Worm (Caenorhabditis elegans) whole organism, young adult: ENCODE measurements around the gene C02F5.2.
A peak's percentile ranks its signal among the peaks of the same experiment; 100 is the strongest.

Experiments
- B0261.1 ChIP-seq: sonication (generic microtip); optimal IDR thresholded peaks from 2 replicates; lab custom pipeline; 2016; ENCODE audit warnings: mild to moderate bottlenecking, missing genetic modification characterization, moderate library complexity, missing compliant biosample characterization
- F23B12.7 ChIP-seq: sonication (generic microtip); optimal IDR thresholded peaks from 2 replicates; lab custom pipeline; 2017; ENCODE audit warnings: missing genetic modification characterization, mild to moderate bottlenecking, missing compliant biosample characterization, antibody characterized with exemption, moderate library complexity; ENCODE audit not compliant: insufficient read depth
- F33H1.4 ChIP-seq: fragments of 200-800 bp; sonication (Bioruptor generic); IDR thresholded peaks from 2 replicates; pipeline ENCODE4 v1.3.6; 2022; ENCODE audit warnings: missing genetic modification reagents, missing genetic modification characterization, missing compliant biosample characterization
- F49E8.2 ChIP-seq: sonication (generic microtip); optimal IDR thresholded peaks from 3 replicates; lab custom pipeline; 2017; ENCODE audit warnings: missing genetic modification characterization, mild to moderate bottlenecking, missing compliant biosample characterization, antibody characterized with exemption, moderate library complexity; ENCODE audit not compliant: insufficient read depth
- F57A8.1 ChIP-seq: fragments of 200-800 bp; sonication (Bioruptor generic); optimal IDR thresholded peaks from 2 replicates; lab custom pipeline; 2018; ENCODE audit warnings: mild to moderate bottlenecking, missing genetic modification characterization, moderate library complexity, missing compliant biosample characterization
- F57C9.4 ChIP-seq: sonication (generic microtip); optimal IDR thresholded peaks from 2 replicates; lab custom pipeline; 2017; ENCODE audit warnings: mild to moderate bottlenecking, missing genetic modification characterization, missing compliant biosample characterization
- K11D2.4 ChIP-seq: fragments of 200-800 bp; sonication (Bioruptor generic); IDR thresholded peaks from 2 replicates; pipeline ENCODE4 v1.3.6; 2022; ENCODE audit warnings: missing genetic modification reagents, missing genetic modification characterization, missing compliant biosample characterization
- T07F8.4 ChIP-seq: sonication (generic microtip); optimal IDR thresholded peaks from 2 replicates; lab custom pipeline; 2016; ENCODE audit warnings: mild to moderate bottlenecking, missing genetic modification characterization, moderate library complexity, missing compliant biosample characterization
- T26A5.8 ChIP-seq: sonication (generic microtip); optimal IDR thresholded peaks from 2 replicates; lab custom pipeline; 2016; ENCODE audit warnings: missing genetic modification characterization, missing compliant biosample characterization
- Y53G8AR.9 ChIP-seq: fragments of 200-800 bp; sonication (Bioruptor generic); conservative IDR thresholded peaks from 2 replicates; pipeline ENCODE4 v1.3.6; 2022; ENCODE audit warnings: missing genetic modification reagents, missing genetic modification characterization, missing compliant biosample characterization
- Y56A3A.18 ChIP-seq: fragments of 200-800 bp; sonication (Bioruptor generic); IDR thresholded peaks from 2 replicates; pipeline ENCODE4 v1.3.6; 2022; ENCODE audit warnings: missing genetic modification reagents, missing genetic modification characterization, missing compliant biosample characterization
- Y95B8A.8 ChIP-seq: fragments of 200-800 bp; sonication (Bioruptor generic); IDR thresholded peaks from 2 replicates; pipeline ENCODE4 v1.3.6; 2022; ENCODE audit warnings: missing genetic modification reagents, missing genetic modification characterization, missing compliant biosample characterization
- akir-1 ChIP-seq: fragments of 200-800 bp; sonication (Bioruptor generic); optimal IDR thresholded peaks from 2 replicates; lab custom pipeline; 2018; ENCODE audit warnings: mild to moderate bottlenecking, missing genetic modification characterization, moderate library complexity, missing compliant biosample characterization
- attf-5 ChIP-seq: fragments of 200-800 bp; sonication (Bioruptor generic); optimal IDR thresholded peaks from 2 replicates; lab custom pipeline; 2018; ENCODE audit warnings: mild to moderate bottlenecking, missing genetic modification characterization, missing compliant biosample characterization
- bed-2 ChIP-seq: fragments of 200-800 bp; sonication (Bioruptor generic); IDR thresholded peaks from 2 replicates; pipeline ENCODE4 v1.3.6; 2022; ENCODE audit warnings: missing genetic modification reagents, missing genetic modification characterization, missing compliant biosample characterization
- cebp-1 ChIP-seq, 2 experiments: fragments of 200-800 bp in 1 of 2; sonication (Bioruptor generic) in 1 of 2; sonication (generic microtip) in 1 of 2; IDR thresholded peaks in 1 of 2; optimal IDR thresholded peaks in 1 of 2; 2 replicates each; pipeline versions ENCODE4 v1.3.6 to Lab custom; 2017 to 2022; ENCODE audit warnings: missing compliant biosample characterization in 2 of 2, missing genetic modification characterization in 2 of 2, mild to moderate bottlenecking in 1 of 2, missing genetic modification reagents in 1 of 2, moderate library complexity in 1 of 2
- dox-1 ChIP-seq: fragments of 200-800 bp; sonication (Bioruptor generic); IDR thresholded peaks from 2 replicates; pipeline ENCODE4 v1.3.6; 2022; ENCODE audit warnings: missing genetic modification reagents, missing genetic modification characterization, missing compliant biosample characterization
- egl-44 ChIP-seq: fragments of 200-800 bp; sonication (Bioruptor generic); IDR thresholded peaks from 2 replicates; pipeline ENCODE4 v1.3.6; 2022; ENCODE audit warnings: missing genetic modification reagents, missing genetic modification characterization, missing compliant biosample characterization
- egrh-3 ChIP-seq: fragments of 200-800 bp; sonication (Bioruptor generic); IDR thresholded peaks from 2 replicates; pipeline ENCODE4 v1.3.6; 2022; ENCODE audit warnings: missing genetic modification reagents, missing genetic modification characterization, missing compliant biosample characterization
- hlh-12 ChIP-seq: sonication (generic microtip); optimal IDR thresholded peaks from 2 replicates; lab custom pipeline; 2016; ENCODE audit warnings: missing genetic modification characterization, missing compliant biosample characterization
- hlh-26 ChIP-seq: fragments of 200-800 bp; sonication (Bioruptor generic); conservative IDR thresholded peaks from 2 replicates; pipeline ENCODE4 v1.3.6; 2022; ENCODE audit warnings: missing genetic modification reagents, missing genetic modification characterization, missing compliant biosample characterization
- hmg-20 ChIP-seq: fragments of 200-800 bp; sonication (Bioruptor generic); IDR thresholded peaks from 2 replicates; pipeline ENCODE4 v1.3.6; 2022; ENCODE audit warnings: missing genetic modification reagents, missing genetic modification characterization, missing compliant biosample characterization
- lin-26 ChIP-seq: fragments of 200-800 bp; sonication (Bioruptor generic); IDR thresholded peaks from 2 replicates; pipeline ENCODE4 v1.3.6; 2022; ENCODE audit warnings: missing genetic modification reagents, missing genetic modification characterization, missing compliant biosample characterization
- lin-40 ChIP-seq: sonication (generic microtip); optimal IDR thresholded peaks from 2 replicates; lab custom pipeline; 2016; ENCODE audit warnings: missing genetic modification characterization, mild to moderate bottlenecking, missing compliant biosample characterization, missing genotype, missing genetic modification reagents
- lsy-27 ChIP-seq: sonication (generic microtip); optimal IDR thresholded peaks from 2 replicates; lab custom pipeline; 2017; ENCODE audit warnings: missing genetic modification characterization, mild to moderate bottlenecking, missing compliant biosample characterization, antibody characterized with exemption, missing genotype, borderline replicate concordance; ENCODE audit not compliant: insufficient read depth
- madf-10 ChIP-seq: sonication (generic microtip); optimal IDR thresholded peaks from 2 replicates; lab custom pipeline; 2016; ENCODE audit warnings: mild to moderate bottlenecking, missing genetic modification characterization, missing compliant biosample characterization
- madf-3 ChIP-seq: fragments of 200-800 bp; sonication (Bioruptor generic); IDR thresholded peaks from 2 replicates; pipeline ENCODE4 v1.3.6; 2022; ENCODE audit warnings: missing genetic modification reagents, missing genetic modification characterization, missing compliant biosample characterization
- madf-6 ChIP-seq: fragments of 200-800 bp; sonication (Bioruptor generic); IDR thresholded peaks from 2 replicates; pipeline ENCODE4 v1.3.6; 2022; ENCODE audit warnings: missing genetic modification reagents, missing genetic modification characterization, missing compliant biosample characterization
- nhr-80 ChIP-seq: sonication (generic microtip); optimal IDR thresholded peaks from 2 replicates; lab custom pipeline; 2016; ENCODE audit warnings: missing genetic modification characterization, missing compliant biosample characterization
- rcor-1 ChIP-seq: fragments of 200-800 bp; sonication (Bioruptor generic); IDR thresholded peaks from 2 replicates; pipeline ENCODE4 v1.3.6; 2022; ENCODE audit warnings: missing genetic modification reagents, missing genetic modification characterization, missing compliant biosample characterization
- rpc-1 ChIP-seq, 2 experiments: fragments of 150-350 bp in 1 of 2; sonication (generic microtip) in 1 of 2; optimal IDR thresholded peaks; 2 replicates each; lab custom pipeline; 2014 to 2018; ENCODE audit warnings: missing biosample characterization in 1 of 2, missing genetic modification characterization in 1 of 2, missing genetic modification reagents in 1 of 2, missing genotype in 1 of 2
- snpc-1.1 ChIP-seq: sonication (generic microtip); optimal IDR thresholded peaks from 2 replicates; lab custom pipeline; 2017; ENCODE audit warnings: missing genetic modification characterization, mild to moderate bottlenecking, missing compliant biosample characterization, antibody characterized with exemption, moderate library complexity, missing genotype, missing genetic modification reagents; ENCODE audit not compliant: insufficient read depth
- snpc-1.3 ChIP-seq: sonication (generic microtip); optimal IDR thresholded peaks from 2 replicates; lab custom pipeline; 2017; ENCODE audit warnings: missing genetic modification characterization, mild to moderate bottlenecking, missing compliant biosample characterization, antibody characterized with exemption, moderate library complexity, missing genotype, missing genetic modification reagents; ENCODE audit not compliant: insufficient read depth
- sptf-2 ChIP-seq: fragments of 200-800 bp; sonication (Bioruptor generic); optimal IDR thresholded peaks from 2 replicates; lab custom pipeline; 2018; ENCODE audit warnings: mild to moderate bottlenecking, missing genetic modification characterization, missing compliant biosample characterization
- tbp1 ChIP-seq: fragments of 200-800 bp; sonication (Bioruptor generic); optimal IDR thresholded peaks from 2 replicates; lab custom pipeline; 2018; ENCODE audit warnings: mild to moderate bottlenecking, missing genetic modification characterization, missing compliant biosample characterization
- unc-62 ChIP-seq: fragments of 150-350 bp; optimal IDR thresholded peaks from 2 replicates; lab custom pipeline; 2014; ENCODE audit warnings: missing biosample characterization, missing genetic modification reagents, missing genetic modification characterization
- ztf-18 ChIP-seq: sonication (generic microtip); optimal IDR thresholded peaks from 2 replicates; lab custom pipeline; 2016; ENCODE audit warnings: missing genotype, mild to moderate bottlenecking, missing genetic modification characterization, missing compliant biosample characterization
- ztf-22 ChIP-seq: fragments of 200-800 bp; sonication (Bioruptor generic); optimal IDR thresholded peaks from 2 replicates; lab custom pipeline; 2018; ENCODE audit warnings: mild to moderate bottlenecking, missing genetic modification characterization, moderate library complexity, missing compliant biosample characterization
- ztf-26 ChIP-seq: sonication (generic microtip); optimal IDR thresholded peaks from 2 replicates; lab custom pipeline; 2017; ENCODE audit warnings: missing genetic modification characterization, missing compliant biosample characterization

Gene C02F5.2

ce11 chrIII:8291268-8292032 lies 42.0 kb downstream of the C02F5.2 start:
- no peak for TF ChIP-seq snpc-1.3 (tag; lab: Kevin White, UChicago)
- 0 out of 2 replicates have a peak, but pooled peaks have one; percentile 22 for TF ChIP-seq dox-1 (GFP tag; lab: Robert Waterston, UW)
- TF ChIP-seq F49E8.2 (tag; lab: Kevin White, UChicago) = no peak
- TF ChIP-seq bed-2 (GFP tag; lab: Robert Waterston, UW) = no peak
- TF ChIP-seq cebp-1 (GFP tag; IDR thresholded peaks at IDR 0.05; lab: Robert Waterston, UW) = no peak
- no peak for TF ChIP-seq cebp-1 (tag; optimal IDR thresholded peaks at IDR 0.05; lab: Kevin White, UChicago)
- TF ChIP-seq lin-40 = no peak
- no peak for TF ChIP-seq madf-3 (GFP tag; lab: Robert Waterston, UW)
- no peak for TF ChIP-seq T07F8.4 (tag; lab: Kevin White, UChicago)
- no peak for TF ChIP-seq egl-44 (GFP tag; lab: Robert Waterston, UW)
- no peak for TF ChIP-seq rcor-1 (GFP tag; lab: Robert Waterston, UW)
- no peak for TF ChIP-seq ztf-18
- TF ChIP-seq nhr-80 = peak; percentile 60
- no peak for TF ChIP-seq lsy-27
- TF ChIP-seq hmg-20 = no peak
- no peak for TF ChIP-seq hlh-26 (GFP tag; lab: Robert Waterston, UW)
- TF ChIP-seq, all 124 proteins: peak for 2

- TF ChIP-seq nhr-80 = peak; percentile 68
- TF ChIP-seq akir-1 = no peak
- no peak for TF ChIP-seq F23B12.7 (tag; lab: Kevin White, UChicago)
- TF ChIP-seq K11D2.4 (GFP tag; lab: Robert Waterston, UW) = no peak
- no peak for TF ChIP-seq F49E8.2 (tag; lab: Kevin White, UChicago)
- no peak for TF ChIP-seq F57A8.1 (GFP tag; lab: Kevin White, UChicago)
- TF ChIP-seq F33H1.4 (GFP tag; lab: Robert Waterston, UW) = no peak
- peak; percentile 42 for TF ChIP-seq unc-62 (GFP tag; lab: Kevin White, UChicago)
- TF ChIP-seq B0261.1 (tag; lab: Kevin White, UChicago) = no peak
- no peak for TF ChIP-seq Y53G8AR.9 (GFP tag; lab: Robert Waterston, UW)
- TF ChIP-seq egrh-3 (GFP tag; lab: Robert Waterston, UW) = no peak
- TF ChIP-seq F57C9.4 (tag; lab: Kevin White, UChicago) = no peak
- no peak for TF ChIP-seq ztf-22
- no peak for TF ChIP-seq lin-26 (GFP tag; lab: Robert Waterston, UW)
- TF ChIP-seq, all 124 proteins: peak for 2
These were observed 43.8 kb downstream of the C02F5.2 start for ce11 chrIII:8293260-8293659.

ce11 chrIII:8298216-8298920 lies 48.9 kb downstream of the C02F5.2 start:
- no peak for TF ChIP-seq rpc-1 (optimal IDR thresholded peaks at IDR 0.05; lab: Kevin White, UChicago)
- no peak for TF ChIP-seq rpc-1 (tag; optimal IDR thresholded peaks at IDR 0.05; lab: Kevin White, UChicago)
- TF ChIP-seq egrh-3 (GFP tag; lab: Robert Waterston, UW) = no peak
- TF ChIP-seq T26A5.8 = no peak

ce11 chrIII:8299078-8299587 lies 49.7 kb downstream of the C02F5.2 start:
- no peak for TF ChIP-seq ztf-18
- TF ChIP-seq sptf-2 (GFP tag; lab: Kevin White, UChicago) = no peak
- TF ChIP-seq cebp-1 (GFP tag; IDR thresholded peaks at IDR 0.05; lab: Robert Waterston, UW) = no peak
- TF ChIP-seq cebp-1 (tag; optimal IDR thresholded peaks at IDR 0.05; lab: Kevin White, UChicago) = no peak
- no peak for TF ChIP-seq T26A5.8
- no peak for TF ChIP-seq ztf-26 (tag; lab: Kevin White, UChicago)
- no peak for TF ChIP-seq lin-40
- no peak for TF ChIP-seq tbp1 (GFP tag; lab: Kevin White, UChicago)
- no peak for TF ChIP-seq Y95B8A.8 (GFP tag; lab: Robert Waterston, UW)
- no peak for TF ChIP-seq madf-10 (tag; lab: Kevin White, UChicago)
- TF ChIP-seq madf-6 (GFP tag; lab: Robert Waterston, UW) = no peak
- no peak for TF ChIP-seq snpc-1.1 (tag; lab: Kevin White, UChicago)
- no peak for TF ChIP-seq hlh-12 (tag; lab: Kevin White, UChicago)
- TF ChIP-seq attf-5 = no peak
- no peak for TF ChIP-seq Y56A3A.18
